Worm (Caenorhabditis elegans): ENCODE data around the gene srz-70.

The srz-70 gene

ce11 chrIV:3478911-3479385 is at the start of gene srz-70, which contains the start of gene C09G12.5:
TSS of gene srz-70 (minus strand) at chrIV:3479011.
TSS of gene C09G12.5 (plus strand) at chrIV:3479335.
- TF ChIP-seq sox-4 (tag; optimal IDR thresholded peaks at IDR 0.05) (no peak), pag-3 (tag; optimal IDR thresholded peaks at IDR 0.05; ENCODE audit: borderline replicate concordance) (no peak), sdc-2 (tag; optimal IDR thresholded peaks at IDR 0.05) (no peak), ceh-2 (tag; optimal IDR thresholded peaks at IDR 0.05) (no peak), hlh-8 (tag; optimal IDR thresholded peaks at IDR 0.05) (no peak), dmd-4 (tag; optimal IDR thresholded peaks at IDR 0.05; ENCODE audit: borderline replicate concordance) (no peak), ceh-19 (GFP tag; optimal IDR thresholded peaks at IDR 0.05) (no peak), K09A11.1 (tag; optimal IDR thresholded peaks at IDR 0.05; ENCODE audit: insufficient read depth) (no peak), che-1 (tag; optimal IDR thresholded peaks at IDR 0.05) (no peak), pros-1 (tag; optimal IDR thresholded peaks at IDR 0.05) (no peak), ceh-34 (tag; optimal IDR thresholded peaks at IDR 0.05) (no peak), ref-2 (tag; optimal IDR thresholded peaks at IDR 0.05) (no peak), sox-2 (GFP tag; IDR thresholded peaks at IDR 0.05) (no peak)

DNA sequence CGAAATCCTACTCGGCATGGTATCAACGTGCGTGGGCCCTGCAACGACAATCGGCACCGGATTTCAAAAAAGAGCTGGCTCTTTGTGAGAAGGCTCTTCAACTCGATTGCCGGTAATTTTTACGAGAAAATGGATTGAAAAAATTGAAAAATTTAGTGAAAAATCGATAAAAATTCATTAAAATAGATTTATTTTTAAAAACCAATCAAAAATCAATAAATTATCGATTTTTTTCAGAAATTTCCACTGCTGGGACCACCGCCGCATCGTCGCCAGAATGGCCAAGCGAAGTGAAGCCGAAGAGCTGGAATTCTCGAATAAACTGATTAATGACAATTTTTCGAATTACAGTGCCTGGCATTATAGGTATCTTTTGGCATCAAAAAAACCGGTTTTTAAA is 49.1 kb upstream of the srz-70 start:
- peak; percentile 6 for TF ChIP-seq ceh-48 (tag; optimal IDR thresholded peaks at IDR 0.05)
- no peak for TF ChIP-seq ceh-24 (tag; optimal IDR thresholded peaks at IDR 0.05)

ce11 chrIV:3526831-3527404 is 48.1 kb upstream of the srz-70 start, which contains the start of gene M57.2:
TSS of gene M57.2 (plus strand) at chrIV:3527354.
- no peak for TF ChIP-seq unc-3 (GFP tag; conservative IDR thresholded peaks at IDR 0.05)
- no peak for TF ChIP-seq unc-3 (tag; optimal IDR thresholded peaks at IDR 0.05)
- TF ChIP-seq hlh-30 (tag; optimal IDR thresholded peaks at IDR 0.05; ENCODE audit: insufficient read depth), result no peak
- TF ChIP-seq sox-2 (GFP tag; IDR thresholded peaks at IDR 0.05), result no peak
- no peak for TF ChIP-seq fkh-10 (GFP tag; optimal IDR thresholded peaks at IDR 0.05)
- TF ChIP-seq dmd-4 (tag; optimal IDR thresholded peaks at IDR 0.05; ENCODE audit: borderline replicate concordance), result no peak
- TF ChIP-seq C08G9.2 (tag; optimal IDR thresholded peaks at IDR 0.05), result no peak
- TF ChIP-seq unc-86 (tag; optimal IDR thresholded peaks at IDR 0.05), result no peak
- no peak for TF ChIP-seq che-1 (tag; optimal IDR thresholded peaks at IDR 0.05)
- no peak for TF ChIP-seq pqm-1 (tag; optimal IDR thresholded peaks at IDR 0.05)
- no peak for TF ChIP-seq ceh-24 (tag; optimal IDR thresholded peaks at IDR 0.05)
- TF ChIP-seq ceh-9 (tag; optimal IDR thresholded peaks at IDR 0.05), result no peak
- TF ChIP-seq eyg-1 (tag; optimal IDR thresholded peaks at IDR 0.05), result no peak
- no peak for TF ChIP-seq hlh-6 (tag; optimal IDR thresholded peaks at IDR 0.05)
- no peak for TF ChIP-seq ceh-48 (tag; optimal IDR thresholded peaks at IDR 0.05)
- TF ChIP-seq dve-1 (tag; optimal IDR thresholded peaks at IDR 0.05), result no peak
- no peak for TF ChIP-seq nfya-1 (tag; optimal IDR thresholded peaks at IDR 0.05)
- TF ChIP-seq tbx-2 (tag; optimal IDR thresholded peaks at IDR 0.05), result no peak
- no peak for TF ChIP-seq pros-1 (tag; optimal IDR thresholded peaks at IDR 0.05)

ce11 chrIV:3526144-3526797 is 47.5 kb upstream of the srz-70 start:
- TF ChIP-seq nhr-232 (tag; optimal IDR thresholded peaks at IDR 0.05) (no peak), K02D7.2 (tag; optimal IDR thresholded peaks at IDR 0.05) (no peak), nfya-1 (tag; optimal IDR thresholded peaks at IDR 0.05) (no peak), ceh-30 (tag; optimal IDR thresholded peaks at IDR 0.05) (no peak), lim-6 (tag; optimal IDR thresholded peaks at IDR 0.05) (no peak), tbx-7 (tag; optimal IDR thresholded peaks at IDR 0.05) (no peak), sox-2 (GFP tag; IDR thresholded peaks at IDR 0.05) (no peak), ceh-2 (tag; optimal IDR thresholded peaks at IDR 0.05) (no peak), pha-4 (tag; optimal IDR thresholded peaks at IDR 0.05) (no peak)
